Fruit fly (Drosophila melanogaster): Measurements from ENCODE around the gene Mob3.
A peak's percentile ranks its signal among the peaks of the same experiment; 100 is the strongest.

The Mob3 gene

DNA sequence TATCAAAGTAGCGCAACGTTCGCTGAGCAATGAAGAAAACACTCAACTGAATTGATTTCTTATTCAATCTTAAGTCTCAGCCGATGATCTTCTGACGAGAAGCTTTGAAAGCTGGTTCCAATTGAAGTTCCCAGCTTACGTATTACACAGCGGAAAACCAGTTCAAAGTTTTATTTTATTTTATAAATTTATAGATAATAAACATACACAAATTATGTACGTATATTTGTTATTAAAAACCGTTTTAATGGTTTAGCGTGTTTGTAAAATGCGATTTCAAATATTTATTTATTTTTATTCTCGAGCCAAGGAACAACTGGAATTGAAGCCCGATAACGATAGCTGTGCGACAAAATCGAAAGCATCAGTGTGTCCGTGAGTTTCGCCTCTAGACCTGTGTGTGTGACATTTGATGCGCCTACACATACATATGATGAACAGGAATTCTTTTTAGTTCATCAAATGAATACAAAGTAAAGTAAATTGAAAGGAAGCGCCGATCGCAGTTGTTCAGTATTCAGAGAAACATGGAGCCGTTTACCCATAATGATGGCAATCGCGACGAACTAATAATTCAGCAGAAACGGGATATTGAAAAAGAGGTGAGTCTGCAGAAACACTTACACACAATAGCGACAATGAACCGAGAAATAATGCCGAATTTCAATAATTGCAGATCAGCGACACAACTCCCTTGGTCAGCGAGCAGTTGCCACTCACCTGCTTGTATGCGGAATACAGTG is 41.6 kb downstream of the Mob3 start, which contains the start of the genes CG5390 and CG4968 (continued):
- TF ChIP-seq CG11294 (GFP tag; IDR thresholded peaks at IDR 0.05) (no peak; the same call in 1 of the 2 replicates), ss (GFP tag; optimal IDR thresholded peaks at IDR 0.05) (peak in 1 of 2 experiments; percentile 77), CG11902 (GFP tag; optimal IDR thresholded peaks at IDR 0.05) (peak; percentile 31), esn (GFP tag; optimal IDR thresholded peaks at IDR 0.05) (peak; percentile 77), cyc (GFP tag; optimal IDR thresholded peaks at IDR 0.05) (peak; percentile 55), CG6163 (GFP tag; IDR thresholded peaks at IDR 0.05) (peak; percentile 79; the same call in 2 of the 3 replicates), CG32006 (GFP tag; optimal IDR thresholded peaks at IDR 0.05) (no peak), Eip78C (GFP tag) (peak; percentile 90), fd59A (GFP tag; optimal IDR thresholded peaks at IDR 0.05) (no peak), CG7368 (GFP tag; optimal IDR thresholded peaks at IDR 0.05) (no peak), eg (GFP tag; IDR thresholded peaks at IDR 0.05) (no peak; the same call in 2 of the 3 replicates), vri (GFP tag; optimal IDR thresholded peaks at IDR 0.05) (peak; percentile 70), CG10631 (GFP tag; optimal IDR thresholded peaks at IDR 0.05) (peak; percentile 80), salr (GFP tag; optimal IDR thresholded peaks at IDR 0.05) (peak; percentile 7 to 53), CG1621 (tag; optimal IDR thresholded peaks at IDR 0.05) (no peak), Sox102F (GFP tag; optimal IDR thresholded peaks at IDR 0.05) (peak; percentile 75), CG3032 (tag; optimal IDR thresholded peaks at IDR 0.05) (peak; percentile 74), achi (GFP tag; optimal IDR thresholded peaks at IDR 0.05) (peak; percentile 78), Hr4 (GFP tag; optimal IDR thresholded peaks at IDR 0.05) (peak; percentile 74), topi (GFP tag; optimal IDR thresholded peaks at IDR 0.05) (peak; percentile 66), OdsH (GFP tag; optimal IDR thresholded peaks at IDR 0.05) (peak; percentile 77), CG6808 (GFP tag; optimal IDR thresholded peaks at IDR 0.05) (peak; percentile 65)

dm6 chr2L:10310614-10311382 is 45.7 kb downstream of the Mob3 start, which contains the start of gene Cdk5alpha:
Cdk5alpha (minus strand) TSS chr2L:10310956.
- no peak for TF ChIP-seq CG8119 (GFP tag; IDR thresholded peaks at IDR 0.05)
- TF ChIP-seq CG32006 (GFP tag; optimal IDR thresholded peaks at IDR 0.05): no peak
- TF ChIP-seq Eip93F (GFP tag; optimal IDR thresholded peaks at IDR 0.05): no peak
- no peak for TF ChIP-seq dsx (GFP tag; optimal IDR thresholded peaks at IDR 0.05; ENCODE audit: poor library complexity, severe bottlenecking)
- no peak for TF ChIP-seq svp (GFP tag)
- TF ChIP-seq achi (GFP tag; optimal IDR thresholded peaks at IDR 0.05): no peak
- no peak for TF ChIP-seq Hr4 (GFP tag; optimal IDR thresholded peaks at IDR 0.05)
- TF ChIP-seq CG16779 (tag; optimal IDR thresholded peaks at IDR 0.05): no peak
- TF ChIP-seq CG6276 (GFP tag; optimal IDR thresholded peaks at IDR 0.05): no peak
- peak; percentile 1 for TF ChIP-seq topi (GFP tag; optimal IDR thresholded peaks at IDR 0.05)
- TF ChIP-seq CG10631 (GFP tag; optimal IDR thresholded peaks at IDR 0.05): no peak
- TF ChIP-seq esn (GFP tag; optimal IDR thresholded peaks at IDR 0.05): peak; percentile 3
- TF ChIP-seq ss (GFP tag; optimal IDR thresholded peaks at IDR 0.05): no peak

- TF ChIP-seq fkh (GFP tag; optimal IDR thresholded peaks at IDR 0.05) (peak; percentile 69), CG8119 (GFP tag; IDR thresholded peaks at IDR 0.05) (no peak)
Measured at dm6 chr2L:10311822-10312221, 46.7 kb downstream of the Mob3 start.

DNA sequence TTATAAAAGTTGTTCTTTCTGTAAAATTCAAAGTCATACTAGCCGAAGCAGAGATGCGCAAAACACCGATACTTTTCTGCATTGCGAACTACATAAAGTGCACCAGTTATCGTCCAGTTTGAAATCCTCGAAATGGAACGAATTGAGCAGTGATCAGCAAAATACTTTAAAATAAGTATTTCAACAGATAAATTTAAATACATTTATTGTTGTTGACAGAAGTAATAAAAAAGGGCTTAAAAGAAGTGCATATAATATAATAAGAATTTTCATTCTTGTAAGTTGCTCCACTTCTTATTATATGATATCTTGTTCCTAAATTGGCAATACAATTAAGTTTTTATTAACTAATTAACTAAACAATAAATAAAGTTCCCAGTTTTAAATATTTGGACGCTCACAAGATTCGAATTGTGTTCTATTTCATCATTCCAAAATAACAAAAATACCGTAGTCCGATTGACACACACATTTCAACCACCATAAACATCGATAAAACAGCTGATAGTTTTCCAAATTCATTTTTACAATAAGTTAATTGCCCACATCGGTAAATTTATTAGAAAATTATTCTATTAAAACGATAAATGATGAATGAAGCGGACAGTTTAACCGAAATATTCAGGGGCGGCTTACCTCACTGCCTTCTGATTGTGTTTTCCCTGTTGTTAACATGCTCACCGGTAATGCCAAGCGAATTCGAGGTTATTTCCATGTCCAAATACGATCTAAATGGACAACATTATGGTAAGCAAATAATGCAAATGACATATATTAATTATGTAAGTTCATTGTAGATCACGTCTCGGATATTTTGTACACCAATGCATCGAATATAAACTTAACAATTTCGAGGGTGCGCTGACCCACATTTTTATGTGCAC is 49.4 kb downstream of the Mob3 start, which contains the start of the genes Usp14 and CG4972:
TSS of gene Usp14 (minus strand) at position 70 of the 884 bp plus-strand sequence.
TSS of gene CG4972 (plus strand) at position 466 of the 884 bp plus-strand sequence.
- TF ChIP-seq CG16779 (tag; optimal IDR thresholded peaks at IDR 0.05) (no peak), CG6276 (GFP tag; optimal IDR thresholded peaks at IDR 0.05) (no peak), fkh (GFP tag; optimal IDR thresholded peaks at IDR 0.05) (peak; percentile 25), dsx (GFP tag; optimal IDR thresholded peaks at IDR 0.05; ENCODE audit: poor library complexity, severe bottlenecking) (no peak), OdsH (GFP tag; optimal IDR thresholded peaks at IDR 0.05) (no peak), cyc (GFP tag; optimal IDR thresholded peaks at IDR 0.05) (peak; percentile 22), CG4318 (GFP tag; optimal IDR thresholded peaks at IDR 0.05) (no peak), fd85E (GFP tag; optimal IDR thresholded peaks at IDR 0.05) (no peak), esn (GFP tag; optimal IDR thresholded peaks at IDR 0.05) (peak; percentile 6), ss (GFP tag; optimal IDR thresholded peaks at IDR 0.05) (no peak), Sox14 (GFP tag; optimal IDR thresholded peaks at IDR 0.05) (peak; percentile 21), CG6854 (GFP tag; optimal IDR thresholded peaks at IDR 0.05) (no peak), CG31627 (GFP tag; optimal IDR thresholded peaks at IDR 0.05) (no peak), Eip78C (GFP tag) (no peak), CG8119 (GFP tag; IDR thresholded peaks at IDR 0.05) (no peak), svp (GFP tag) (no peak), Sox102F (GFP tag; optimal IDR thresholded peaks at IDR 0.05) (no peak), CG3032 (tag; optimal IDR thresholded peaks at IDR 0.05) (peak; percentile 34), CG11294 (GFP tag; IDR thresholded peaks at IDR 0.05) (no peak), topi (GFP tag; optimal IDR thresholded peaks at IDR 0.05) (peak; percentile 26)
